Fruit fly (Drosophila melanogaster) whole organism, embryonic: ENCODE measurements around the gene Pp2A-29B.

Experiments used
- Adf1 ChIP-seq: fragments of 200-800 bp; sonication (Bioruptor generic); IDR thresholded peaks from 2 replicates; pipeline ENCODE4 v1.3.6; 2022; ENCODE audit warnings: missing biosample characterization, missing genetic modification characterization
- B-H2 ChIP-seq: fragments of 200-800 bp; sonication (Bioruptor generic); optimal IDR thresholded peaks from 2 replicates; lab custom pipeline; 2018; ENCODE audit warnings: missing biosample characterization, mild to moderate bottlenecking, missing genetic modification characterization
- CG13624 ChIP-seq: fragments of 200-800 bp; sonication (Bioruptor generic); optimal IDR thresholded peaks from 2 replicates; lab custom pipeline; 2016; ENCODE audit warnings: missing biosample characterization, missing genetic modification characterization
- CG16815 ChIP-seq: fragments of 200-800 bp; sonication (Bioruptor generic); optimal IDR thresholded peaks from 3 replicates; lab custom pipeline; 2017; ENCODE audit warnings: missing biosample characterization, mild to moderate bottlenecking, missing genetic modification characterization
- CG17359 ChIP-seq: fragments of 200-800 bp; sonication (Bioruptor generic); optimal IDR thresholded peaks from 3 replicates; lab custom pipeline; 2018; ENCODE audit warnings: missing biosample characterization, mild to moderate bottlenecking, missing genetic modification characterization, moderate library complexity
- CG17361 ChIP-seq: fragments of 200-800 bp; sonication (Bioruptor generic); IDR thresholded peaks from 3 replicates; pipeline ENCODE4 v1.3.6; 2022; ENCODE audit warnings: missing biosample characterization, missing genetic modification characterization
- CG17612 ChIP-seq: fragments of 200-800 bp; sonication (Bioruptor generic); IDR thresholded peaks from 2 replicates; pipeline ENCODE4 v1.3.6; 2022; ENCODE audit warnings: missing biosample characterization, missing genetic modification characterization
- CG2712 ChIP-seq: fragments of 200-800 bp; optimal IDR thresholded peaks from 3 replicates; lab custom pipeline; 2019; ENCODE audit warnings: missing biosample characterization, mild to moderate bottlenecking, missing genetic modification characterization, moderate library complexity
- CG3407 ChIP-seq: fragments of 200-800 bp; sonication (Bioruptor generic); optimal IDR thresholded peaks from 2 replicates; lab custom pipeline; 2018; ENCODE audit warnings: missing biosample characterization, mild to moderate bottlenecking, missing genetic modification characterization
- CG4282 ChIP-seq: fragments of 200-800 bp; sonication (Bioruptor generic); optimal IDR thresholded peaks from 2 replicates; lab custom pipeline; 2016; ENCODE audit warnings: missing biosample characterization, missing genetic modification characterization
- CG4328 ChIP-seq: fragments of 200-800 bp; sonication (Bioruptor generic); optimal IDR thresholded peaks from 3 replicates; lab custom pipeline; 2017; ENCODE audit warnings: missing biosample characterization, missing genetic modification reagents, missing genetic modification characterization
- CG43689 ChIP-seq: fragments of 200-800 bp; sonication (Bioruptor generic); IDR thresholded peaks from 2 replicates; pipeline ENCODE4 v1.3.6; 2022; ENCODE audit warnings: missing biosample characterization, missing genetic modification characterization
- CG4424 ChIP-seq: fragments of 200-800 bp; sonication (Bioruptor generic); optimal IDR thresholded peaks from 3 replicates; lab custom pipeline; 2016; ENCODE audit warnings: missing biosample characterization, missing genetic modification characterization
- CG4854 ChIP-seq: fragments of 200-800 bp; sonication (Bioruptor generic); optimal IDR thresholded peaks from 2 replicates; lab custom pipeline; 2016; ENCODE audit warnings: missing biosample characterization, missing genetic modification characterization, inconsistent platforms
- CG8388 ChIP-seq: fragments of 200-800 bp; sonication (Bioruptor generic); optimal IDR thresholded peaks from 2 replicates; lab custom pipeline; 2019; ENCODE audit warnings: missing biosample characterization, mild to moderate bottlenecking, missing genetic modification characterization, moderate library complexity
- CG9437 ChIP-seq: fragments of 200-800 bp; sonication (Bioruptor generic); optimal IDR thresholded peaks from 2 replicates; lab custom pipeline; 2018; ENCODE audit warnings: missing biosample characterization, mild to moderate bottlenecking, missing genetic modification characterization
- CG9797 ChIP-seq: fragments of 200-800 bp; sonication (Bioruptor generic); optimal IDR thresholded peaks from 3 replicates; lab custom pipeline; 2018; ENCODE audit warnings: missing biosample characterization, mild to moderate bottlenecking, missing genetic modification characterization
- CG9817 ChIP-seq: fragments of 200-800 bp; sonication (Bioruptor generic); optimal IDR thresholded peaks from 2 replicates; lab custom pipeline; 2018; ENCODE audit warnings: missing biosample characterization, mild to moderate bottlenecking, missing genetic modification characterization, moderate library complexity
- CoRest ChIP-seq: fragments of 200-800 bp; sonication (Bioruptor generic); optimal IDR thresholded peaks from 3 replicates; lab custom pipeline; 2018; ENCODE audit warnings: missing biosample characterization, mild to moderate bottlenecking, missing genetic modification characterization, moderate library complexity
- D19B ChIP-seq: fragments of 200-800 bp; sonication (Bioruptor generic); optimal IDR thresholded peaks from 2 replicates; lab custom pipeline; 2017; ENCODE audit warnings: missing biosample characterization, mild to moderate bottlenecking, missing genetic modification characterization
- Drgx ChIP-seq: fragments of 200-800 bp; sonication (Bioruptor generic); IDR thresholded peaks from 2 replicates; pipeline ENCODE4 v1.3.6; 2022; ENCODE audit warnings: missing biosample characterization, missing genetic modification characterization
- Hand ChIP-seq: fragments of 200-800 bp; sonication (Bioruptor generic); optimal IDR thresholded peaks from 2 replicates; lab custom pipeline; 2017; ENCODE audit warnings: mild to moderate bottlenecking, missing biosample characterization, missing genetic modification reagents, missing genetic modification characterization
- Med ChIP-seq: fragments of 200-800 bp; sonication (Bioruptor generic); peaks from one replicate; lab custom pipeline; 2016; ENCODE audit warnings: missing biosample characterization, missing genetic modification characterization, mild to moderate bottlenecking, inconsistent platforms, moderate library complexity
- Nf-YB ChIP-seq: fragments of 200-800 bp; sonication (Bioruptor generic); optimal IDR thresholded peaks from 3 replicates; lab custom pipeline; 2019; ENCODE audit warnings: missing biosample characterization, mild to moderate bottlenecking, missing genetic modification characterization, moderate library complexity
- Rfx ChIP-seq: fragments of 200-800 bp; sonication (Bioruptor generic); IDR thresholded peaks from 2 replicates; pipeline ENCODE4 v1.3.6; 2022; ENCODE audit warnings: missing biosample characterization, missing genetic modification characterization
- Sox100B ChIP-seq: fragments of 200-800 bp; sonication (Bioruptor generic); optimal IDR thresholded peaks from 3 replicates; lab custom pipeline; 2018; ENCODE audit warnings: missing biosample characterization, mild to moderate bottlenecking, missing genetic modification characterization
- Usf ChIP-seq: fragments of 200-800 bp; sonication (Bioruptor generic); optimal IDR thresholded peaks from 2 replicates; lab custom pipeline; 2017; ENCODE audit warnings: missing genotype, missing biosample characterization, missing genetic modification characterization
- Xbp1 ChIP-seq: fragments of 200-800 bp; sonication (Bioruptor generic); optimal IDR thresholded peaks from 3 replicates; lab custom pipeline; 2016; ENCODE audit warnings: missing biosample characterization, mild to moderate bottlenecking, missing genetic modification characterization
- ara ChIP-seq: fragments of 200-800 bp; sonication (Bioruptor generic); IDR thresholded peaks from 2 replicates; pipeline ENCODE4 v1.3.6; 2022; ENCODE audit warnings: missing biosample characterization, missing genetic modification characterization
- bowl ChIP-seq: fragments of 200-800 bp; sonication (Bioruptor generic); IDR thresholded peaks from 2 replicates; pipeline ENCODE4 v1.3.6; 2022; ENCODE audit warnings: missing biosample characterization, missing genetic modification characterization
- cato ChIP-seq: fragments of 200-800 bp; sonication (Bioruptor generic); optimal IDR thresholded peaks from 2 replicates; lab custom pipeline; 2016; ENCODE audit warnings: missing biosample characterization, missing genetic modification characterization, borderline replicate concordance
- disco-r ChIP-seq: fragments of 200-800 bp; sonication (Bioruptor generic); optimal IDR thresholded peaks from 2 replicates; lab custom pipeline; 2016; ENCODE audit warnings: missing biosample characterization, missing genetic modification characterization
- esg ChIP-seq: fragments of 200-800 bp; sonication (Bioruptor generic); conservative IDR thresholded peaks from 2 replicates; pipeline ENCODE4 v1.3.6; 2022; ENCODE audit warnings: missing biosample characterization, missing genetic modification characterization
- fru ChIP-seq: fragments of >200 bp; optimal IDR thresholded peaks from 2 replicates; lab custom pipeline; 2017
- gce ChIP-seq: fragments of 200-800 bp; sonication (Bioruptor generic); IDR thresholded peaks from 3 replicates; pipeline ENCODE4 v1.3.6; 2022; ENCODE audit warnings: missing biosample characterization, missing genetic modification characterization
- gcm2 ChIP-seq: fragments of 200-800 bp; sonication (Bioruptor generic); optimal IDR thresholded peaks from 2 replicates; lab custom pipeline; 2016; ENCODE audit warnings: missing biosample characterization, missing genetic modification characterization
- grau ChIP-seq: fragments of 200-800 bp; optimal IDR thresholded peaks from 3 replicates; lab custom pipeline; 2019; ENCODE audit warnings: missing biosample characterization, mild to moderate bottlenecking, missing genetic modification characterization, moderate library complexity
- gt ChIP-seq: fragments of 200-800 bp; sonication (Bioruptor generic); IDR thresholded peaks from 2 replicates; pipeline ENCODE4 v1.3.6; 2022; ENCODE audit warnings: missing biosample characterization, missing genetic modification characterization
- kay ChIP-seq: fragments of 200-800 bp; sonication (Bioruptor generic); optimal IDR thresholded peaks from 2 replicates; lab custom pipeline; 2016; ENCODE audit warnings: missing biosample characterization, missing genetic modification characterization
- lov ChIP-seq, 2 experiments: fragments of 200-800 bp in 1 of 2; fragments of >200 bp in 1 of 2; sonication (Bioruptor generic) in 1 of 2; IDR thresholded peaks in 1 of 2; optimal IDR thresholded peaks in 1 of 2; 2 replicates in 1 of 2; 3 replicates in 1 of 2; pipeline versions ENCODE4 v1.3.6 to Lab custom; 2017 to 2022; ENCODE audit warnings: missing biosample characterization in 1 of 2, missing genetic modification characterization in 1 of 2
- maf-S ChIP-seq: fragments of 200-800 bp; sonication (Bioruptor generic); optimal IDR thresholded peaks from 2 replicates; lab custom pipeline; 2016; ENCODE audit warnings: missing biosample characterization, missing genetic modification characterization
- nmo ChIP-seq: fragments of 200-800 bp; sonication (Bioruptor generic); optimal IDR thresholded peaks from 2 replicates; lab custom pipeline; 2018; ENCODE audit warnings: missing biosample characterization, mild to moderate bottlenecking, missing genetic modification characterization, moderate library complexity
- pan ChIP-seq, 4 experiments: fragments of >200 bp in 3 of 4; fragments of 200-800 bp in 1 of 4; sonication (Bioruptor generic) in 1 of 4; optimal IDR thresholded peaks in 3 of 4; IDR thresholded peaks in 1 of 4; 2 replicates each; pipeline versions ENCODE4 v1.3.6 to Lab custom; 2017 to 2022; ENCODE audit warnings: missing biosample characterization in 2 of 4, missing genetic modification characterization in 2 of 4, mixed read lengths in 1 of 4
- scrt ChIP-seq: fragments of 200-800 bp; sonication (Bioruptor generic); optimal IDR thresholded peaks from 2 replicates; lab custom pipeline; 2018; ENCODE audit warnings: missing biosample characterization, mild to moderate bottlenecking, missing genetic modification characterization, moderate library complexity
- so ChIP-seq: fragments of 200-800 bp; sonication (Bioruptor generic); IDR thresholded peaks from 3 replicates; pipeline ENCODE4 v1.3.6; 2022; ENCODE audit warnings: missing biosample characterization, missing genetic modification characterization
- tll ChIP-seq, 2 experiments: fragments of 200-800 bp in 1 of 2; fragments of >200 bp in 1 of 2; sonication (Bioruptor generic) in 1 of 2; optimal IDR thresholded peaks; 2 replicates each; lab custom pipeline; 2017 to 2019; ENCODE audit warnings: missing biosample characterization in 2 of 2, missing genetic modification characterization in 2 of 2, mild to moderate bottlenecking in 1 of 2, moderate library complexity in 1 of 2
- unpg ChIP-seq: fragments of 200-800 bp; sonication (Bioruptor generic); optimal IDR thresholded peaks from 3 replicates; lab custom pipeline; 2018; ENCODE audit warnings: missing biosample characterization, mild to moderate bottlenecking, missing genetic modification characterization, moderate library complexity
- wek ChIP-seq: fragments of 200-800 bp; sonication (Bioruptor generic); optimal IDR thresholded peaks from 3 replicates; lab custom pipeline; 2018; ENCODE audit warnings: missing biosample characterization, mild to moderate bottlenecking, missing genetic modification characterization, moderate library complexity
- zfh1 ChIP-seq: fragments of 200-800 bp; sonication (Bioruptor generic); IDR thresholded peaks from 3 replicates; pipeline ENCODE4 v1.3.6; 2022; ENCODE audit warnings: missing biosample characterization, missing genetic modification characterization
- zfh2 ChIP-seq: fragments of 200-800 bp; sonication (Bioruptor generic); optimal IDR thresholded peaks from 2 replicates; lab custom pipeline; 2016; ENCODE audit warnings: missing biosample characterization, missing genetic modification characterization

Pp2A-29B gene

dm6 chr2L:8371354-8371937 lies 5.6 kb downstream of the Pp2A-29B start (continued):
- no peak for TF ChIP-seq CG43689 (GFP tag; lab: Robert Waterston, UW)
- TF ChIP-seq zfh1 (GFP tag; lab: Robert Waterston, UW): no peak
- TF ChIP-seq CG9817 (tag; lab: Kevin White, UChicago): no peak
- peak; percentile 61 for TF ChIP-seq Med
- no peak for TF ChIP-seq Rfx (GFP tag; lab: Robert Waterston, UW)
- no peak for TF ChIP-seq cato (GFP tag; lab: Kevin White, UChicago)
- TF ChIP-seq CG8388 (GFP tag; lab: Kevin White, UChicago): peak; percentile 4
- TF ChIP-seq gcm2: no peak
- TF ChIP-seq scrt (GFP tag; lab: Kevin White, UChicago): no peak
- TF ChIP-seq pan (optimal IDR thresholded peaks at IDR 0.05; lab: Kevin White, UChicago): no peak
- no peak for TF ChIP-seq pan (GFP tag; optimal IDR thresholded peaks at IDR 0.05 in 1 of 2, IDR thresholded peaks at IDR 0.05 in 1 of 2)
- no peak for TF ChIP-seq maf-S
- peak; percentile 14 for TF ChIP-seq CG17359 (tag; lab: Kevin White, UChicago)
- TF ChIP-seq Usf (GFP tag; lab: Kevin White, UChicago): no peak
- no peak for TF ChIP-seq CG3407 (GFP tag; lab: Kevin White, UChicago)
- TF ChIP-seq lov (optimal IDR thresholded peaks at IDR 0.05; lab: Kevin White, UChicago): no peak
- TF ChIP-seq lov (GFP tag; IDR thresholded peaks at IDR 0.05; lab: Robert Waterston, UW): no peak
- TF ChIP-seq kay (GFP tag; lab: Kevin White, UChicago): no peak
- TF ChIP-seq Adf1 (GFP tag; lab: Robert Waterston, UW): no peak
- TF ChIP-seq Drgx (GFP tag; lab: Robert Waterston, UW): peak; percentile 41; the same call in 1 of the 2 replicates
- TF ChIP-seq nmo: peak; percentile 18
- TF ChIP-seq CoRest: peak; percentile 10
- no peak for TF ChIP-seq esg (GFP tag; lab: Robert Waterston, UW)
- no peak for TF ChIP-seq B-H2 (GFP tag; lab: Kevin White, UChicago)
- TF ChIP-seq CG4328 (GFP tag; lab: Kevin White, UChicago): no peak
- no peak for TF ChIP-seq Nf-YB
- no peak for TF ChIP-seq wek
- no peak for TF ChIP-seq gt (GFP tag; lab: Robert Waterston, UW)
- TF ChIP-seq CG4424: peak; percentile 22
- TF ChIP-seq so (GFP tag; lab: Robert Waterston, UW): 0 out of 3 replicates have a peak, but pooled peaks have one; percentile 23
- TF ChIP-seq Sox100B (GFP tag; lab: Kevin White, UChicago): peak; percentile 19
- TF ChIP-seq fru (lab: Kevin White, UChicago): no peak
- TF ChIP-seq CG17361 (GFP tag; lab: Robert Waterston, UW): peak; percentile 56; the same call in 1 of the 3 replicates
- no peak for TF ChIP-seq Xbp1 (GFP tag; lab: Kevin White, UChicago)
- no peak for TF ChIP-seq CG4282 (GFP tag; lab: Kevin White, UChicago)
- TF ChIP-seq CG4854: no peak
- peak; percentile 29 for TF ChIP-seq CG2712
- TF ChIP-seq gce (GFP tag; lab: Robert Waterston, UW): no peak
- TF ChIP-seq CG16815 (GFP tag; lab: Kevin White, UChicago): no peak
- peak; percentile 8 for TF ChIP-seq unpg (GFP tag; lab: Kevin White, UChicago)
- TF ChIP-seq ara (GFP tag; lab: Robert Waterston, UW): no peak
- TF ChIP-seq grau (tag; lab: Kevin White, UChicago): peak; percentile 80
- peak; percentile 27 for TF ChIP-seq CG9437
- TF ChIP-seq bowl (GFP tag; lab: Robert Waterston, UW): no peak
- TF ChIP-seq D19B (GFP tag; lab: Kevin White, UChicago): no peak
- no peak for TF ChIP-seq zfh2 (GFP tag; lab: Kevin White, UChicago)
- no peak for TF ChIP-seq CG17612 (GFP tag; lab: Robert Waterston, UW)
- TF ChIP-seq CG13624 (GFP tag; lab: Kevin White, UChicago): no peak
- TF ChIP-seq CG9797 (GFP tag; lab: Kevin White, UChicago): no peak
- no peak for TF ChIP-seq tll (GFP tag; optimal IDR thresholded peaks at IDR 0.05; lab: Kevin White, UChicago)
- TF ChIP-seq Hand (GFP tag; lab: Kevin White, UChicago): no peak
- TF ChIP-seq disco-r (GFP tag; lab: Kevin White, UChicago): no peak
